Fruit fly (Drosophila melanogaster): ENCODE results near the gene VAChT.

VAChT gene

DNA sequence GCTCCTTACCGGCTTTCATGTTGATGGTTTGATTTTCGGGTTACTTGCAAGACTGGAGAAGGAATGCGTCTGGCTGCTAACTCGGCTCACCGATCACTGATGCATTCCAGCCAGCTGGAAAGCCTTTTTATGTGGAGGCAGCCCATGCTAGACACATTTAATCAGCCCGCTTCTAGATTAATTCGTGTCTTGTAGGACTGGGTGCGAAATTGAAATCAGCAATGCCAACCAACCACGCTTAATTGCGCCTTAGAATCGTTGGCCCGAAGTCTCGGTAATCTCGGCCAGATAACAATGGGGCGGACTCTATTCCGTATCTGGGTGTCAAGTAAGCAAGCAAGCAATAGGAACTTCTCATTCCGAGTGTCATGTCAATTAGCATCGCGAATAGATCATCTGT, 21.0 kb downstream of the VAChT start, which contains the start of gene CG7714:
Gene CG7714, minus strand, starts transcription at position 101 of the 400 bp plus-strand sequence.
- no peak for TF ChIP-seq ttk (optimal IDR thresholded peaks at IDR 0.05)
- TF ChIP-seq psq (optimal IDR thresholded peaks at IDR 0.05) = no peak
- no peak for TF ChIP-seq insv (optimal IDR thresholded peaks at IDR 0.05)
- no peak for TF ChIP-seq Myc (optimal IDR thresholded peaks at IDR 0.05)
- no peak for TF ChIP-seq h (optimal IDR thresholded peaks at IDR 0.05)
- TF ChIP-seq Sin3A (optimal IDR thresholded peaks at IDR 0.05) = no peak

dm6 chr3R:18728368-18728767, 23.1 kb downstream of the VAChT start, which contains the start of gene CG7715:
Gene CG7715 (minus strand): TSS chr3R:18728468.
- no peak for TF ChIP-seq Sin3A (optimal IDR thresholded peaks at IDR 0.05)

DNA sequence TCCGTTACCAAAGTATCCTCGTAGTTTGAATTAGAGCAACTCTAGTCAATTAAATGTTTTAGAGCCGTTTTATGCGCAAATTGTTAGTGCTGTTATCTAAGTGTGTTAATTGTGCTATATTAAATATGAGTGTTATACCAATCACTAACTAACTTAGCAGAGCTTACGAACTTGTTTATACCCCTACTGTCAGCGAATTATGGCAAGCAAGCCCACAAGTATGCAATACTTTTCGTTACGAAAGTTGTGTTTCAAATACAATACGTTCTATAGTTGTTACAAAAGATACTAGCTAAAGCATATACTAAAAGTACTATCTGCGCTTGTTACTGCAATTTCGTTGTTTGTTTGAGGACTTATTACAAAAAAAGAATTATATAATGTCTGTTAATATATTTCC, 25.9 kb downstream of the VAChT start:
- TF ChIP-seq ttk (optimal IDR thresholded peaks at IDR 0.05) (no peak), psq (optimal IDR thresholded peaks at IDR 0.05) (no peak), Sin3A (optimal IDR thresholded peaks at IDR 0.05) (no peak), h (optimal IDR thresholded peaks at IDR 0.05) (no peak), Myc (optimal IDR thresholded peaks at IDR 0.05) (no peak), insv (optimal IDR thresholded peaks at IDR 0.05) (no peak)

DNA sequence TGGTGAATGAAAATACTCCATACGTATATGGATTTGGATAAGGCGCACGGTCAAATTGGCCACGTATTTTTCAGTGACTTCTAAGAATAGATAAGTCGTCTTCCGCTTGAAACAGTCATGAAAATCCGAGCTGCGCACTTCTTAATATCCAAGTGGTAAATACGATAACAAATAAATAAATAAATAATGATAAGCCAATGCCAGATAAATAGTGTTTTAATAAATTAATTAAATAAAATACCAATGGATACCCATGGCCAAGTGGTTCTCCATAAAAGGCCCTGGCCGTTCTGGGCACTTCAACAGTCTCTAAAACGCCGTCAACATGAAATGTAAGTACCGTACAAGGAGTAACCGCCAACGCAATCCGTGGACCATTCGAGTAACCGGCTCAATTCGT, 27.1 kb downstream of the VAChT start, which contains the start of gene CG14302:
Gene CG14302, plus strand, starts transcription at position 301 of the 400 bp plus-strand sequence.
- TF ChIP-seq Myc (optimal IDR thresholded peaks at IDR 0.05) = no peak
- TF ChIP-seq psq (optimal IDR thresholded peaks at IDR 0.05) = no peak
- TF ChIP-seq insv (optimal IDR thresholded peaks at IDR 0.05) = no peak
- no peak for TF ChIP-seq h (optimal IDR thresholded peaks at IDR 0.05)
- no peak for TF ChIP-seq ttk (optimal IDR thresholded peaks at IDR 0.05)
- no peak for TF ChIP-seq Sin3A (optimal IDR thresholded peaks at IDR 0.05)

- no peak for TF ChIP-seq insv (optimal IDR thresholded peaks at IDR 0.05)
- no peak for TF ChIP-seq Myc (optimal IDR thresholded peaks at IDR 0.05)
- no peak for TF ChIP-seq ttk (optimal IDR thresholded peaks at IDR 0.05)
- no peak for TF ChIP-seq h (optimal IDR thresholded peaks at IDR 0.05)
- TF ChIP-seq Sin3A (optimal IDR thresholded peaks at IDR 0.05) = no peak
- TF ChIP-seq psq (optimal IDR thresholded peaks at IDR 0.05) = no peak
Observed at dm6 chr3R:18733580-18733979, 28.3 kb downstream of the VAChT start.

dm6 chr3R:18738086-18738485, 32.8 kb downstream of the VAChT start:
- TF ChIP-seq ttk (optimal IDR thresholded peaks at IDR 0.05) = no peak
- TF ChIP-seq Sin3A (optimal IDR thresholded peaks at IDR 0.05) = no peak

DNA sequence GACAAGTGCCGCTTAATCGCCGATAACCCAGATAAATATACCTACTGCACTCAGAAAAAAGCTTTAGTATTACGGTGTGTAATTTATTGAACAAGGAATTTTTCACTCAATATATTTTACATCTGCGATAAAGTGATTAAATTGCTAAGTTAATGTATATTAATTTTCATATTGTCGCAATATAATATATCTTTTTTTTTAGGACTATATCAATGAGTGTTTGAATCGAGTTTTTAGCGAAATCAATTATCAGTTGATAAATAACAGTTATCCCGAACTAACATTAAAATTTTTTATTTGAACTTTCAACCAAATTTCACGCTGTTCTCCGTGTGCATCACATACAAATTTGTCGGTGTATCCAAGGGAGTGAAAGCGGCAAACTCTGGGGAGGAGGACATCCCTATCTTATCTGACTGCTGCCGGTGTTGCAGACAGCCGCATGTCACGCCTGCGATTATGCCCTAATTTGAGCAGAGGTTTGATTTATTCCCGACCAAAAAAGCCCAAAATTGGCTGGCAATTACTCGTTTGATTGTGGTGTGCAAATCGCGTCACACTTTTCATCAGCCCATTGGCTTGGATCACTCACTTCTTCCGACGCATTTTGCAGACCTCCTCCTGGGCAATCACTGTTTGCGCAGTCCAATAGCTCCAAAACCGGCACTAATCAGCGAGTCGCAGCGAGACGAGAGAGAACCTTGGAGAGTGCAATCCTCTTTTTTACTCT, 33.6 kb downstream of the VAChT start:
- TF ChIP-seq Sin3A (optimal IDR thresholded peaks at IDR 0.05) (no peak), Myc (optimal IDR thresholded peaks at IDR 0.05) (no peak), ttk (optimal IDR thresholded peaks at IDR 0.05) (no peak), insv (optimal IDR thresholded peaks at IDR 0.05) (no peak), h (optimal IDR thresholded peaks at IDR 0.05) (no peak), psq (optimal IDR thresholded peaks at IDR 0.05) (no peak)

DNA sequence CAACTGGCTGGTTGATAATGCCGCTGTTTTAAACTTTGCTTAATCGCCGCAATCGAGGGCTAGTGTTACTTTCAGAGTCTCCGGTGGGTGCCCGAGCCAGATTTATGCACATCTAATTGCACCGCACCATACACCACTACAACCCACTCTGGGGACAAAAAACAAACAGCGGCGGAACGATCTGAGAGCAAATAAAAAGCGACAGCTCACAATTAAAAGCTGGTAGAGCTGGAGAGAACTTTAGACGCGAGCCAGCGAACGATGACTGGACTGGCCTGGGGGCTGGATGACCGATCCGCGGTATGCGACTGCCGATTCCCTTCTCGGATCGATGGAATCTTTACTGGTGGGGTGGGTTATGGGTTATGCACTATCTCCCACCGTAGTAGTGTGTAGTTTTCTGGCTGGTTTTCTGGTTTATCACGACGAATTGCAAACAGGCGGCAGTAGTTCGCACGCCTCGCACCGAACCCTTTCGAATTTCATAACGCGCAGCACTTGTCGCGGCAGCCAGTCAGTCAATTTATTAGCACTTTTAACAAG, 34.2 kb downstream of the VAChT start:
- TF ChIP-seq Myc (optimal IDR thresholded peaks at IDR 0.05) (no peak), h (optimal IDR thresholded peaks at IDR 0.05) (no peak), ttk (optimal IDR thresholded peaks at IDR 0.05) (no peak), Sin3A (optimal IDR thresholded peaks at IDR 0.05) (no peak), insv (optimal IDR thresholded peaks at IDR 0.05) (no peak), psq (optimal IDR thresholded peaks at IDR 0.05) (no peak)

DNA sequence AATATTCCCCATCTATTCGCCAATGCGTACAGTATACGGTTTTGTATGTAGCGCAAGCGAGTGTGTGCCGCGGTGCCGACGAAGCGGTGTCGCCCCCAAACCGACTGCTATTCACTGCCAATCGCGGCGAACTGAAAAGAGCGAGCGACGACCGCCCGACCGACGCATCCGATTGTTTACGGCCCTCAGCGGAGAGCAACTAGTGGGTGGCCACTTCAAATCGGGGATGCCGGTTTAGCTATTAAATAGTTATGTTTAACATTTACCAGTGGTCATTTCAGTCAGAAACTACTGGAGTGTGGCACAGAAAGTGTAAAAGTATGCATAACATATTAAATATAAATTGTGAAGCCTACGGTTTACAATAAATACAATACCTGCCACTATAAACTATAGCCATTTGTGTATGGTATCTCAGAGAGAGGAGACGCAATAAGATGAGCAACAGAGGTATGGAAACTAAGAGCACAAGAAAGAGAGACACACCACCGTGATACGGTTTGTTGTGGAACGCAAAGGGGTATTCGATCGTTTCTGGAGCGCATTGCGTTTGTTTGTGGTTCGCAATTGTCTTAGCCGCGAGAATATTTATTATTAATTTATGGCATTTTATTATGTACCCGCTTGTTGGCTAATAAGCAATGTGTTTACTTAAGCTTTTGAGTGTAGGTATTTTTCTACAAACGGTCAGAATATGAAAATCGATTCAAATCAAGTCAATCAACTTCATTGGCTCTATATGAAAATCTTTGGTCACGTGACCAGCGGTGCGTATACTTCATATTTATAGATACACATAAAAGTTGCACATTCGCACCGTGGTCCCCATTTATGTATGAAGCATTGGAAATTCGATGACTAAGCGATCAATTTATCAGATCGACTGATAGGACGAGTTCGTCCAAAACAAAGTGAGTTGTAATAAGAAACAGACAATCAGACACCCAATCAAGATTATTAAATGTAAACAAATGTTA, 35.0 kb downstream of the VAChT start:
- TF ChIP-seq Myc (optimal IDR thresholded peaks at IDR 0.05) (no peak), h (optimal IDR thresholded peaks at IDR 0.05) (no peak), Sin3A (optimal IDR thresholded peaks at IDR 0.05) (no peak), ttk (optimal IDR thresholded peaks at IDR 0.05) (no peak)

- TF ChIP-seq Myc (optimal IDR thresholded peaks at IDR 0.05) = no peak
- no peak for TF ChIP-seq Sin3A (optimal IDR thresholded peaks at IDR 0.05)
- TF ChIP-seq psq (optimal IDR thresholded peaks at IDR 0.05) = no peak
- no peak for TF ChIP-seq insv (optimal IDR thresholded peaks at IDR 0.05)
- no peak for TF ChIP-seq h (optimal IDR thresholded peaks at IDR 0.05)
- TF ChIP-seq ttk (optimal IDR thresholded peaks at IDR 0.05) = no peak
Observed at dm6 chr3R:18741027-18741843, 35.9 kb downstream of the VAChT start.

- TF ChIP-seq ttk (optimal IDR thresholded peaks at IDR 0.05) (no peak), psq (optimal IDR thresholded peaks at IDR 0.05) (no peak), Sin3A (optimal IDR thresholded peaks at IDR 0.05) (no peak), Myc (optimal IDR thresholded peaks at IDR 0.05) (no peak), h (optimal IDR thresholded peaks at IDR 0.05) (no peak), insv (optimal IDR thresholded peaks at IDR 0.05) (no peak)
Observed at dm6 chr3R:18741844-18742187, 36.5 kb downstream of the VAChT start.
